Fruit fly (Drosophila melanogaster) whole organism, embryonic: ENCODE results near the gene kat80.
A peak's percentile ranks its signal among the peaks of the same experiment; 100 is the strongest.

Source experiments
- Ada2b ChIP-seq: fragments of 200-800 bp; sonication (Bioruptor generic); IDR thresholded peaks from 2 replicates; pipeline ENCODE4 v1.3.6; 2022; ENCODE audit warnings: missing biosample characterization, missing genetic modification characterization
- Awh ChIP-seq: fragments of 200-800 bp; sonication (Bioruptor generic); IDR thresholded peaks from 2 replicates; pipeline ENCODE4, ENCODE4 v1.3.6; 2022; ENCODE audit warnings: missing biosample characterization, missing genetic modification characterization
- BEAF-32 ChIP-seq: fragments of 200-800 bp; sonication (Bioruptor generic); optimal IDR thresholded peaks from 3 replicates; lab custom pipeline; 2017; ENCODE audit warnings: missing biosample characterization, missing genetic modification characterization, mild to moderate bottlenecking, moderate library complexity, missing genetic modification reagents
- CG10654 ChIP-seq: fragments of 200-800 bp; sonication (Bioruptor generic); optimal IDR thresholded peaks from 2 replicates; lab custom pipeline; 2016; ENCODE audit warnings: missing biosample characterization, missing genetic modification characterization
- CG10959 ChIP-seq: fragments of 200-800 bp; sonication (Bioruptor generic); IDR thresholded peaks from 2 replicates; pipeline ENCODE4 v1.3.6; 2022; ENCODE audit warnings: missing biosample characterization, missing genetic modification characterization
- CG12104 ChIP-seq: fragments of 200-800 bp; sonication (Bioruptor generic); optimal IDR thresholded peaks from 3 replicates; lab custom pipeline; 2016; ENCODE audit warnings: missing biosample characterization, missing genetic modification characterization
- CG12942 ChIP-seq: fragments of 200-800 bp; sonication (Bioruptor generic); optimal IDR thresholded peaks from 3 replicates; lab custom pipeline; 2016; ENCODE audit warnings: missing biosample characterization, missing genetic modification characterization
- CG15073 ChIP-seq: fragments of 200-800 bp; sonication (Bioruptor generic); optimal IDR thresholded peaks from 2 replicates; lab custom pipeline; 2016; ENCODE audit warnings: missing biosample characterization, missing genetic modification characterization
- CG15696 ChIP-seq: fragments of 200-800 bp; sonication (Bioruptor generic); optimal IDR thresholded peaks from 2 replicates; lab custom pipeline; 2019; ENCODE audit warnings: missing biosample characterization, mild to moderate bottlenecking, missing genetic modification characterization, moderate library complexity
- CG1602 ChIP-seq: fragments of 200-800 bp; sonication (Bioruptor generic); optimal IDR thresholded peaks from 3 replicates; lab custom pipeline; 2016; ENCODE audit warnings: missing biosample characterization, missing genetic modification characterization
- CG31441 ChIP-seq: fragments of 200-800 bp; sonication (Bioruptor generic); IDR thresholded peaks from 2 replicates; pipeline ENCODE4 v1.3.6; 2022; ENCODE audit warnings: missing biosample characterization, missing genetic modification characterization
- CG32767 ChIP-seq: fragments of 200-800 bp; sonication (Bioruptor generic); IDR thresholded peaks from 2 replicates; pipeline ENCODE4 v1.3.6; 2022; ENCODE audit warnings: missing biosample characterization, missing genetic modification characterization
- CG4328 ChIP-seq: fragments of 200-800 bp; sonication (Bioruptor generic); optimal IDR thresholded peaks from 3 replicates; lab custom pipeline; 2017; ENCODE audit warnings: missing biosample characterization, missing genetic modification reagents, missing genetic modification characterization
- CG6689 ChIP-seq: fragments of 200-800 bp; sonication (Bioruptor generic); IDR thresholded peaks from 2 replicates; pipeline ENCODE4 v1.3.6; 2022; ENCODE audit warnings: missing biosample characterization, missing genetic modification characterization
- CG6813 ChIP-seq: fragments of 200-800 bp; sonication (Bioruptor generic); optimal IDR thresholded peaks from 2 replicates; lab custom pipeline; 2017; ENCODE audit warnings: missing biosample characterization, missing genetic modification characterization, mild to moderate bottlenecking, moderate library complexity, missing genetic modification reagents
- CG7271 ChIP-seq: fragments of 200-800 bp; sonication (Bioruptor generic); optimal IDR thresholded peaks from 2 replicates; lab custom pipeline; 2018; ENCODE audit warnings: missing biosample characterization, mild to moderate bottlenecking, missing genetic modification characterization, moderate library complexity
- CG7963 ChIP-seq: fragments of 200-800 bp; sonication (Bioruptor generic); IDR thresholded peaks from 3 replicates; pipeline ENCODE4 v1.3.6; 2022; ENCODE audit warnings: missing biosample characterization, missing genetic modification characterization; ENCODE audit not compliant: partially characterized antibody
- CG8924 ChIP-seq: fragments of 200-800 bp; optimal IDR thresholded peaks from 3 replicates; lab custom pipeline; 2019; ENCODE audit warnings: missing biosample characterization, mild to moderate bottlenecking, missing genetic modification characterization, moderate library complexity
- CG9817 ChIP-seq: fragments of 200-800 bp; sonication (Bioruptor generic); optimal IDR thresholded peaks from 2 replicates; lab custom pipeline; 2018; ENCODE audit warnings: missing biosample characterization, mild to moderate bottlenecking, missing genetic modification characterization, moderate library complexity
- CHES-1-like ChIP-seq: fragments of 200-800 bp; sonication (Bioruptor generic); optimal IDR thresholded peaks from 2 replicates; lab custom pipeline; 2016; ENCODE audit warnings: missing biosample characterization, missing genetic modification characterization
- D19A ChIP-seq: fragments of 200-800 bp; optimal IDR thresholded peaks from 3 replicates; lab custom pipeline; 2019; ENCODE audit warnings: missing biosample characterization, mild to moderate bottlenecking, missing genetic modification characterization, moderate library complexity
- D19B ChIP-seq: fragments of 200-800 bp; sonication (Bioruptor generic); optimal IDR thresholded peaks from 2 replicates; lab custom pipeline; 2017; ENCODE audit warnings: missing biosample characterization, mild to moderate bottlenecking, missing genetic modification characterization
- Doc3 ChIP-seq: fragments of 200-800 bp; sonication (Bioruptor generic); IDR thresholded peaks from 3 replicates; pipeline ENCODE4 v1.3.6; 2022; ENCODE audit warnings: missing biosample characterization, missing genetic modification characterization; ENCODE audit not compliant: partially characterized antibody
- ERR ChIP-seq: fragments of 200-800 bp; sonication (Bioruptor generic); optimal IDR thresholded peaks from 2 replicates; lab custom pipeline; 2016; ENCODE audit warnings: missing biosample characterization, missing genetic modification characterization
- Gsc ChIP-seq: fragments of 200-800 bp; sonication (Bioruptor generic); IDR thresholded peaks from 2 replicates; pipeline ENCODE4 v1.3.6; 2022; ENCODE audit warnings: missing biosample characterization, missing genetic modification characterization
- HmgD ChIP-seq: fragments of 200-800 bp; sonication (Bioruptor generic); optimal IDR thresholded peaks from 3 replicates; lab custom pipeline; 2016; ENCODE audit warnings: missing biosample characterization, missing genetic modification characterization
- Jarid2 ChIP-seq: fragments of 200-800 bp; sonication (Bioruptor generic); optimal IDR thresholded peaks from 3 replicates; lab custom pipeline; 2017; ENCODE audit warnings: mild to moderate bottlenecking, missing biosample characterization, missing genetic modification reagents, missing genetic modification characterization
- Max ChIP-seq: fragments of 200-800 bp; sonication (Bioruptor generic); optimal IDR thresholded peaks from 2 replicates; lab custom pipeline; 2016; ENCODE audit warnings: missing biosample characterization, mild to moderate bottlenecking, missing genetic modification characterization
- Meics ChIP-seq: fragments of 200-800 bp; sonication (Bioruptor generic); optimal IDR thresholded peaks from 2 replicates; lab custom pipeline; 2017; ENCODE audit warnings: missing biosample characterization, mild to moderate bottlenecking, missing genetic modification characterization
- Nf-YC ChIP-seq: fragments of 200-800 bp; optimal IDR thresholded peaks from 3 replicates; lab custom pipeline; 2019; ENCODE audit warnings: missing biosample characterization, mild to moderate bottlenecking, missing genetic modification characterization, moderate library complexity
- Spps ChIP-seq: fragments of 200-800 bp; sonication (Bioruptor generic); optimal IDR thresholded peaks from 2 replicates; lab custom pipeline; 2018; ENCODE audit warnings: missing biosample characterization, mild to moderate bottlenecking, missing genetic modification characterization
- ab ChIP-seq: fragments of 200-800 bp; sonication (Bioruptor generic); optimal IDR thresholded peaks from 2 replicates; lab custom pipeline; 2016; ENCODE audit warnings: missing biosample characterization, missing genetic modification characterization
- aop ChIP-seq: fragments of 200-800 bp; sonication (Bioruptor generic); IDR thresholded peaks from 2 replicates; pipeline ENCODE4 v1.3.6; 2022; ENCODE audit warnings: missing biosample characterization, missing genetic modification characterization
- ato ChIP-seq: fragments of 200-800 bp; sonication (Bioruptor generic); IDR thresholded peaks from 2 replicates; pipeline ENCODE4 v1.3.6; 2022; ENCODE audit warnings: missing biosample characterization, missing genetic modification characterization; ENCODE audit not compliant: partially characterized antibody
- bcd ChIP-seq: fragments of 200-800 bp; sonication (Bioruptor generic); optimal IDR thresholded peaks from 2 replicates; lab custom pipeline; 2017; ENCODE audit warnings: missing biosample characterization, mild to moderate bottlenecking, missing genetic modification characterization
- btn ChIP-seq: fragments of 200-800 bp; sonication (Bioruptor generic); optimal IDR thresholded peaks from 2 replicates; lab custom pipeline; 2016; ENCODE audit warnings: missing biosample characterization, missing genetic modification characterization
- fu2 ChIP-seq: fragments of 200-800 bp; sonication (Bioruptor generic); optimal IDR thresholded peaks from 2 replicates; lab custom pipeline; 2016; ENCODE audit warnings: missing biosample characterization, missing genetic modification characterization
- gro ChIP-seq: fragments of 200-800 bp; sonication (Bioruptor generic); optimal IDR thresholded peaks from 2 replicates; lab custom pipeline; 2016; ENCODE audit warnings: missing biosample characterization, missing genetic modification characterization
- gsb ChIP-seq: fragments of 200-800 bp; sonication (Bioruptor generic); IDR thresholded peaks from 2 replicates; pipeline ENCODE4 v1.3.6; 2022; ENCODE audit warnings: missing biosample characterization, missing genetic modification characterization
- h ChIP-seq: fragments of >200 bp; optimal IDR thresholded peaks from 2 replicates; lab custom pipeline; 2017
- ken ChIP-seq: fragments of 200-800 bp; sonication (Bioruptor generic); IDR thresholded peaks from 3 replicates; pipeline ENCODE4 v1.3.6; 2022; ENCODE audit warnings: missing biosample characterization, missing genetic modification characterization
- lilli ChIP-seq: fragments of 200-800 bp; sonication (Bioruptor generic); optimal IDR thresholded peaks from 3 replicates; lab custom pipeline; 2016; ENCODE audit warnings: missing biosample characterization, missing genetic modification characterization
- nau ChIP-seq: fragments of 200-800 bp; sonication (Bioruptor generic); optimal IDR thresholded peaks from 3 replicates; lab custom pipeline; 2017; ENCODE audit warnings: missing biosample characterization, mild to moderate bottlenecking, missing genetic modification characterization, missing genetic modification reagents
- nerfin-1 ChIP-seq: fragments of 200-800 bp; sonication (Bioruptor generic); optimal IDR thresholded peaks from 3 replicates; lab custom pipeline; 2019; ENCODE audit warnings: missing biosample characterization, mild to moderate bottlenecking, missing genetic modification characterization, moderate library complexity
- nmo ChIP-seq: fragments of 200-800 bp; sonication (Bioruptor generic); optimal IDR thresholded peaks from 2 replicates; lab custom pipeline; 2018; ENCODE audit warnings: missing biosample characterization, mild to moderate bottlenecking, missing genetic modification characterization, moderate library complexity
- sug ChIP-seq: fragments of 200-800 bp; optimal IDR thresholded peaks from 2 replicates; lab custom pipeline; 2019; ENCODE audit warnings: missing biosample characterization, mild to moderate bottlenecking, missing genetic modification characterization, moderate library complexity
- tgo ChIP-seq: fragments of 200-800 bp; sonication (Bioruptor generic); IDR thresholded peaks from 3 replicates; pipeline ENCODE4 v1.3.6; 2022; ENCODE audit warnings: missing biosample characterization, missing genetic modification characterization
- tx ChIP-seq: fragments of 200-800 bp; sonication (Bioruptor generic); optimal IDR thresholded peaks from 2 replicates; lab custom pipeline; 2016; ENCODE audit warnings: missing biosample characterization, missing genetic modification characterization
- yki ChIP-seq: fragments of >200 bp; optimal IDR thresholded peaks from 3 replicates; lab custom pipeline; 2018
- zf30C ChIP-seq: fragments of 200-800 bp; sonication (Bioruptor generic); optimal IDR thresholded peaks from 3 replicates; lab custom pipeline; 2018; ENCODE audit warnings: missing biosample characterization, mild to moderate bottlenecking, missing genetic modification characterization

kat80 gene

dm6 chrX:16297618-16298017 lies 21.6 kb upstream of the kat80 start, which contains the start of gene ERp44:
Gene ERp44, minus strand, starts transcription at chrX:16297718.
- TF ChIP-seq Ada2b (GFP tag; lab: Robert Waterston, UW) (no peak), ken (GFP tag; lab: Robert Waterston, UW) (no peak), ab (GFP tag; lab: Kevin White, UChicago) (no peak), bcd (GFP tag; lab: Kevin White, UChicago) (no peak), CHES-1-like (GFP tag; lab: Kevin White, UChicago) (no peak), gro (GFP tag; lab: Kevin White, UChicago) (no peak), CG10959 (no peak), CG32767 (GFP tag; lab: Robert Waterston, UW) (no peak), D19B (GFP tag; lab: Kevin White, UChicago) (no peak), nau (GFP tag; lab: Kevin White, UChicago) (no peak), CG12942 (no peak), sug (tag; lab: Kevin White, UChicago) (no peak), Awh (GFP tag; lab: Robert Waterston, UW) (no peak), CG7963 (no peak), btn (GFP tag; lab: Kevin White, UChicago) (no peak), Nf-YC (tag; lab: Kevin White, UChicago) (no peak), CG12104 (GFP tag; lab: Kevin White, UChicago) (no peak), fu2 (GFP tag; lab: Kevin White, UChicago) (no peak)
- TF ChIP-seq, all 482 proteins: peak for 0

dm6 chrX:16296423-16297292 lies 20.7 kb upstream of the kat80 start, which contains the start of gene CG3632:
Gene CG3632, plus strand, starts transcription at chrX:16296671.
- TF ChIP-seq ato (GFP tag; lab: Robert Waterston, UW), result peak; percentile 87
- TF ChIP-seq CHES-1-like (GFP tag; lab: Kevin White, UChicago), result peak; percentile 39
- no peak for TF ChIP-seq CG6813
- no peak for TF ChIP-seq CG6689 (GFP tag; lab: Robert Waterston, UW)
- no peak for TF ChIP-seq CG31441
- TF ChIP-seq Meics (GFP tag; lab: Kevin White, UChicago), result no peak
- TF ChIP-seq Doc3 (GFP tag; lab: Robert Waterston, UW), result peak; percentile 66
- no peak for TF ChIP-seq zf30C (GFP tag; lab: Kevin White, UChicago)
- TF ChIP-seq HmgD (GFP tag; lab: Kevin White, UChicago), result no peak
- peak; percentile 77 for TF ChIP-seq lilli (GFP tag; lab: Kevin White, UChicago)
- TF ChIP-seq D19A (tag; lab: Kevin White, UChicago), result no peak
- no peak for TF ChIP-seq Gsc (GFP tag; lab: Robert Waterston, UW)
- TF ChIP-seq CG15073 (GFP tag; lab: Kevin White, UChicago), result no peak
- peak; percentile 3 for TF ChIP-seq tx (GFP tag; lab: Kevin White, UChicago)
- TF ChIP-seq h (lab: Kevin White, UChicago), result no peak
- no peak for TF ChIP-seq CG1602 (GFP tag; lab: Kevin White, UChicago)
- TF ChIP-seq Spps (tag; lab: Kevin White, UChicago), result no peak
- peak; percentile 20 for TF ChIP-seq CG10654
- no peak for TF ChIP-seq Jarid2 (GFP tag; lab: Kevin White, UChicago)
- TF ChIP-seq CG7271 (tag; lab: Kevin White, UChicago), result no peak
- no peak for TF ChIP-seq aop
- TF ChIP-seq CG15696 (tag; lab: Kevin White, UChicago), result no peak
- TF ChIP-seq ERR (GFP tag; lab: Kevin White, UChicago), result peak; percentile 49
- no peak for TF ChIP-seq nmo
- TF ChIP-seq nerfin-1 (tag; lab: Kevin White, UChicago), result peak; percentile 42
- TF ChIP-seq yki (lab: Kevin White, UChicago), result no peak
- no peak for TF ChIP-seq gsb
- no peak for TF ChIP-seq CG4328 (GFP tag; lab: Kevin White, UChicago)
- TF ChIP-seq tgo (GFP tag; lab: Robert Waterston, UW), result no peak
- peak; percentile 82 for TF ChIP-seq BEAF-32 (GFP tag; lab: Kevin White, UChicago)
- no peak for TF ChIP-seq CG9817 (tag; lab: Kevin White, UChicago)
- TF ChIP-seq CG8924 (tag; lab: Kevin White, UChicago), result peak; percentile 58
- TF ChIP-seq Max (GFP tag; lab: Kevin White, UChicago), result no peak
